Fruit fly (Drosophila melanogaster) Kc167 (cell line): ENCODE results near the gene Sirt6.

Experiments used
- Sin3A ChIP-seq: fragments of >200 bp; optimal IDR thresholded peaks from 2 replicates; lab custom pipeline; 2018; ENCODE audit warnings: missing external identifiers
- h ChIP-seq: fragments of >200 bp; optimal IDR thresholded peaks from 3 replicates; lab custom pipeline; 2018; ENCODE audit warnings: missing external identifiers
- insv ChIP-seq: fragments of >200 bp; optimal IDR thresholded peaks from 3 replicates; lab custom pipeline; 2018; ENCODE audit warnings: missing external identifiers
- psq ChIP-seq: fragments of >200 bp; optimal IDR thresholded peaks from 2 replicates; lab custom pipeline; 2017; ENCODE audit warnings: missing external identifiers

DNA sequence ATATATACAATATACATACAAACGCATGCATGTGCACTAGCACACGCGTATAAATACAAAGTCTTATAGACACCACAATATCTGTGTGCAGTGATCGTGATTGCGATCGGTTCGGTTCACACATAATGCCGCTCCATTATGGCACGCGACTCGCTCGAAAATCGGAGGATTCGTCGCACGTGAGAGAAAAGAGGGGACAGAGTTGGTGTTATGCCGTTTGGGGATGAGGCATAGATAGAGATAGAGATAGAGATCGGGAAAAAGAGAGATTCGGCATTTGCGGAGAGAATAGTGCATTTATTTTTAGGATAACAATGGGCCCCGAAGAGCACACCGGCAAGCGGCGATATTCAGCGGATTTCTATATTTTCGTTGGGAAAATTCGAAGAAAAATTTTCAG lies 22.5 kb upstream of the Sirt6 start:
- TF ChIP-seq insv (lab: Kevin White, UChicago) (no peak), psq (lab: Kevin White, UChicago) (no peak), Sin3A (lab: Kevin White, UChicago) (no peak), h (lab: Kevin White, UChicago) (no peak)
